Fruit fly (Drosophila melanogaster) whole organism, pupa: ENCODE data around the gene CG3168.

Source experiments
- CG10348 ChIP-seq: fragments of 200-800 bp; sonication (Bioruptor generic); IDR thresholded peaks from 2 replicates; pipeline ENCODE4 v1.3.6; 2022; ENCODE audit warnings: missing biosample characterization, missing genetic modification characterization
- CG12605 ChIP-seq: fragments of 200-800 bp; sonication (Bioruptor generic); IDR thresholded peaks from 2 replicates; pipeline ENCODE4 v1.3.6; 2022; ENCODE audit warnings: missing biosample characterization, missing genetic modification characterization
- CG13204 ChIP-seq: fragments of 200-800 bp; sonication (Bioruptor generic); optimal IDR thresholded peaks from 2 replicates; lab custom pipeline; 2018; ENCODE audit warnings: missing biosample characterization, mild to moderate bottlenecking, missing genetic modification characterization, moderate library complexity
- CG14655 ChIP-seq: fragments of 200-800 bp; sonication (Bioruptor generic); optimal IDR thresholded peaks from 3 replicates; lab custom pipeline; 2017; ENCODE audit warnings: mild to moderate bottlenecking, missing biosample characterization, missing genetic modification reagents, missing genetic modification characterization
- CG15710 ChIP-seq: fragments of 200-800 bp; sonication (Bioruptor generic); optimal IDR thresholded peaks from 2 replicates; lab custom pipeline; 2018; ENCODE audit warnings: missing biosample characterization, mild to moderate bottlenecking, missing genetic modification characterization, moderate library complexity
- CG17806 ChIP-seq: fragments of 200-800 bp; sonication (Bioruptor generic); optimal IDR thresholded peaks from 2 replicates; lab custom pipeline; 2018; ENCODE audit warnings: missing biosample characterization, mild to moderate bottlenecking, missing genetic modification characterization, moderate library complexity
- CG32121 ChIP-seq: fragments of 200-800 bp; sonication (Bioruptor generic); IDR thresholded peaks from 2 replicates; pipeline ENCODE4 v1.3.6; 2022; ENCODE audit warnings: missing biosample characterization, missing genetic modification characterization
- CG34367 ChIP-seq: fragments of 200-800 bp; sonication (Bioruptor generic); optimal IDR thresholded peaks from 2 replicates; lab custom pipeline; 2018; ENCODE audit warnings: missing biosample characterization, mild to moderate bottlenecking, missing genetic modification characterization
- CG4496 ChIP-seq: fragments of 200-800 bp; sonication (Bioruptor generic); IDR thresholded peaks from 3 replicates; pipeline ENCODE4 v1.3.6; 2022; ENCODE audit warnings: missing biosample characterization, missing genetic modification characterization
- CG8159 ChIP-seq: fragments of 200-800 bp; sonication (Bioruptor generic); optimal IDR thresholded peaks from 3 replicates; lab custom pipeline; 2018; ENCODE audit warnings: missing biosample characterization, mild to moderate bottlenecking, missing genetic modification characterization, moderate library complexity
- CG8301 ChIP-seq: fragments of 200-800 bp; sonication (Bioruptor generic); optimal IDR thresholded peaks from 2 replicates; lab custom pipeline; 2018; ENCODE audit warnings: missing biosample characterization, mild to moderate bottlenecking, missing genetic modification characterization
- CG9948 ChIP-seq: fragments of 200-800 bp; sonication (Bioruptor generic); optimal IDR thresholded peaks from 2 replicates; lab custom pipeline; 2018; ENCODE audit warnings: missing biosample characterization, mild to moderate bottlenecking, missing genetic modification characterization, moderate library complexity
- D1 ChIP-seq: fragments of 200-800 bp; sonication (Bioruptor generic); optimal IDR thresholded peaks from 2 replicates; lab custom pipeline; 2018; ENCODE audit warnings: missing biosample characterization, mild to moderate bottlenecking, missing genetic modification characterization, moderate library complexity
- EcR ChIP-seq: fragments of 200-800 bp; sonication (Bioruptor generic); optimal IDR thresholded peaks from 3 replicates; lab custom pipeline; 2019; ENCODE audit warnings: missing biosample characterization, missing genetic modification characterization, mild to moderate bottlenecking, moderate library complexity, missing genetic modification reagents
- Ets98B ChIP-seq: fragments of 200-800 bp; sonication (Bioruptor generic); IDR thresholded peaks from 2 replicates; pipeline ENCODE4 v1.3.6; 2022; ENCODE audit warnings: missing biosample characterization, missing genetic modification characterization
- Pif1A ChIP-seq: fragments of 200-800 bp; sonication (Bioruptor generic); optimal IDR thresholded peaks from 3 replicates; lab custom pipeline; 2016; ENCODE audit warnings: missing biosample characterization, missing genetic modification characterization
- Pif1B ChIP-seq: fragments of 200-800 bp; sonication (Bioruptor generic); optimal IDR thresholded peaks from 3 replicates; lab custom pipeline; 2016; ENCODE audit warnings: missing biosample characterization, missing genetic modification characterization
- Snoo ChIP-seq: fragments of 200-800 bp; sonication (Bioruptor generic); optimal IDR thresholded peaks from 3 replicates; lab custom pipeline; 2017; ENCODE audit warnings: missing biosample characterization, mild to moderate bottlenecking, missing genetic modification characterization, inconsistent platforms
- fd96Ca ChIP-seq: fragments of 200-800 bp; sonication (Bioruptor generic); IDR thresholded peaks from 3 replicates; pipeline ENCODE4 v1.3.6; 2022; ENCODE audit warnings: missing biosample characterization, missing genetic modification characterization
- gl ChIP-seq: fragments of 200-800 bp; sonication (Bioruptor generic); optimal IDR thresholded peaks from 2 replicates; lab custom pipeline; 2018; ENCODE audit warnings: missing biosample characterization, mild to moderate bottlenecking, missing genetic modification characterization
- rn ChIP-seq: fragments of 200-800 bp; sonication (Bioruptor generic); IDR thresholded peaks from 2 replicates; pipeline ENCODE4 v1.3.6; 2022; ENCODE audit warnings: missing biosample characterization, missing genetic modification characterization

Gene CG3168

dm6 chrX:6688620-6689400 is 51.0 kb downstream of the CG3168 start, which contains the start of gene CG3184:
Gene CG3184, minus strand, starts transcription at chrX:6688774.
- no peak for TF ChIP-seq CG17806 (tag; lab: Kevin White, UChicago)
- TF ChIP-seq CG10348 (GFP tag; lab: Robert Waterston, UW), result no peak
- no peak for TF ChIP-seq CG12605 (GFP tag; lab: Robert Waterston, UW)
- TF ChIP-seq fd96Ca, result no peak
- no peak for TF ChIP-seq CG34367 (tag; lab: Kevin White, UChicago)
- TF ChIP-seq Snoo, result no peak
- TF ChIP-seq CG15710 (tag; lab: Kevin White, UChicago), result no peak
- no peak for TF ChIP-seq CG9948 (tag; lab: Kevin White, UChicago)
- no peak for TF ChIP-seq CG8301 (tag; lab: Kevin White, UChicago)
- TF ChIP-seq EcR (GFP tag; lab: Kevin White, UChicago), result no peak
- no peak for TF ChIP-seq rn
- no peak for TF ChIP-seq Pif1A (GFP tag; lab: Kevin White, UChicago)
- TF ChIP-seq Ets98B (GFP tag; lab: Robert Waterston, UW), result no peak
- TF ChIP-seq CG4496 (GFP tag; lab: Robert Waterston, UW), result no peak
- TF ChIP-seq D1 (tag; lab: Kevin White, UChicago), result no peak
- no peak for TF ChIP-seq CG14655 (GFP tag; lab: Kevin White, UChicago)
- TF ChIP-seq CG8159 (tag; lab: Kevin White, UChicago), result no peak
- TF ChIP-seq CG32121 (GFP tag; lab: Robert Waterston, UW), result no peak
- TF ChIP-seq, all 21 proteins: peak for 0

dm6 chrX:6687267-6687666 is 52.5 kb downstream of the CG3168 start, which contains the start of gene CG44303:
Gene CG44303, minus strand, starts transcription at chrX:6687420.
- TF ChIP-seq Pif1A (GFP tag; lab: Kevin White, UChicago) (no peak), CG15710 (tag; lab: Kevin White, UChicago) (no peak), CG12605 (GFP tag; lab: Robert Waterston, UW) (no peak), CG8301 (tag; lab: Kevin White, UChicago) (no peak), D1 (tag; lab: Kevin White, UChicago) (no peak), CG10348 (GFP tag; lab: Robert Waterston, UW) (no peak), CG32121 (GFP tag; lab: Robert Waterston, UW) (no peak), EcR (GFP tag; lab: Kevin White, UChicago) (peak; percentile 43)

- no peak for TF ChIP-seq CG34367 (tag; lab: Kevin White, UChicago)
- TF ChIP-seq D1 (tag; lab: Kevin White, UChicago), result no peak
- no peak for TF ChIP-seq Pif1A (GFP tag; lab: Kevin White, UChicago)
- TF ChIP-seq CG8159 (tag; lab: Kevin White, UChicago), result no peak
- TF ChIP-seq CG4496 (GFP tag; lab: Robert Waterston, UW), result no peak
- TF ChIP-seq Pif1B (GFP tag; lab: Kevin White, UChicago), result no peak
- no peak for TF ChIP-seq EcR (GFP tag; lab: Kevin White, UChicago)
- TF ChIP-seq rn, result no peak
- TF ChIP-seq CG32121 (GFP tag; lab: Robert Waterston, UW), result no peak
- TF ChIP-seq CG9948 (tag; lab: Kevin White, UChicago), result no peak
Measured at dm6 chrX:6683635-6684499, 55.9 kb downstream of the CG3168 start, which contains the start of gene Pink1. Gene Pink1, plus strand, starts transcription at chrX:6683798.

- TF ChIP-seq CG14655 (GFP tag; lab: Kevin White, UChicago), result no peak
- no peak for TF ChIP-seq CG10348 (GFP tag; lab: Robert Waterston, UW)
- no peak for TF ChIP-seq CG17806 (tag; lab: Kevin White, UChicago)
- TF ChIP-seq fd96Ca, result no peak
- TF ChIP-seq Snoo, result no peak
- no peak for TF ChIP-seq CG32121 (GFP tag; lab: Robert Waterston, UW)
- no peak for TF ChIP-seq CG9948 (tag; lab: Kevin White, UChicago)
- TF ChIP-seq Ets98B (GFP tag; lab: Robert Waterston, UW), result no peak
- TF ChIP-seq CG34367 (tag; lab: Kevin White, UChicago), result no peak
- no peak for TF ChIP-seq Pif1A (GFP tag; lab: Kevin White, UChicago)
- TF ChIP-seq D1 (tag; lab: Kevin White, UChicago), result no peak
- no peak for TF ChIP-seq EcR (GFP tag; lab: Kevin White, UChicago)
- no peak for TF ChIP-seq CG8301 (tag; lab: Kevin White, UChicago)
- TF ChIP-seq CG15710 (tag; lab: Kevin White, UChicago), result no peak
- TF ChIP-seq CG4496 (GFP tag; lab: Robert Waterston, UW), result no peak
- TF ChIP-seq rn, result no peak
- TF ChIP-seq CG13204, result no peak
- TF ChIP-seq, all 21 proteins: peak for 0
Measured at dm6 chrX:6681467-6681866, 58.3 kb downstream of the CG3168 start, which contains the start of gene Fum2. Gene Fum2, plus strand, starts transcription at chrX:6681767.

dm6 chrX:6679502-6679810 is 60.3 kb downstream of the CG3168 start:
- TF ChIP-seq CG32121 (GFP tag; lab: Robert Waterston, UW) (no peak), gl (tag; lab: Kevin White, UChicago) (no peak), CG8301 (tag; lab: Kevin White, UChicago) (no peak), EcR (GFP tag; lab: Kevin White, UChicago) (peak; percentile 43)
